Fruit fly (Drosophila melanogaster) whole organism, pupa: ENCODE data around the gene CG4829.

ENCODE experiments used
- CG12605 ChIP-seq: fragments of 200-800 bp; sonication (Bioruptor generic); IDR thresholded peaks from 2 replicates; pipeline ENCODE4 v1.3.6; 2022; ENCODE audit warnings: missing biosample characterization, missing genetic modification characterization
- CG13204 ChIP-seq: fragments of 200-800 bp; sonication (Bioruptor generic); optimal IDR thresholded peaks from 2 replicates; lab custom pipeline; 2018; ENCODE audit warnings: missing biosample characterization, mild to moderate bottlenecking, missing genetic modification characterization, moderate library complexity
- CG17806 ChIP-seq: fragments of 200-800 bp; sonication (Bioruptor generic); optimal IDR thresholded peaks from 2 replicates; lab custom pipeline; 2018; ENCODE audit warnings: missing biosample characterization, mild to moderate bottlenecking, missing genetic modification characterization, moderate library complexity
- CG34367 ChIP-seq: fragments of 200-800 bp; sonication (Bioruptor generic); optimal IDR thresholded peaks from 2 replicates; lab custom pipeline; 2018; ENCODE audit warnings: missing biosample characterization, mild to moderate bottlenecking, missing genetic modification characterization
- Pif1A ChIP-seq: fragments of 200-800 bp; sonication (Bioruptor generic); optimal IDR thresholded peaks from 3 replicates; lab custom pipeline; 2016; ENCODE audit warnings: missing biosample characterization, missing genetic modification characterization
- rn ChIP-seq: fragments of 200-800 bp; sonication (Bioruptor generic); IDR thresholded peaks from 2 replicates; pipeline ENCODE4 v1.3.6; 2022; ENCODE audit warnings: missing biosample characterization, missing genetic modification characterization

- TF ChIP-seq CG13204 (GFP tag; lab: Kevin White, UChicago) (no peak), CG12605 (GFP tag; lab: Robert Waterston, UW) (no peak), Pif1A (no peak), CG17806 (tag; lab: Kevin White, UChicago) (no peak), CG34367 (no peak), rn (GFP tag; lab: Robert Waterston, UW) (no peak)
These were observed 42.7 kb upstream of the CG4829 start for dm6 chrX:16768770-16769169.
